Worm (Caenorhabditis elegans): ENCODE measurements around the gene srh-67.

The srh-67 gene

ce11 chrII:12480811-12481210 lies 27.9 kb upstream of the srh-67 start, which contains the start of gene arrd-9:
arrd-9 (minus strand) TSS chrII:12480911.
- TF ChIP-seq ztf-4 (tag; optimal IDR thresholded peaks at IDR 0.05) (no peak), lin-39 (tag; optimal IDR thresholded peaks at IDR 0.05) (no peak), sma-3 (GFP tag; optimal IDR thresholded peaks at IDR 0.05) (no peak), lin-11 (tag; optimal IDR thresholded peaks at IDR 0.05) (no peak), skn-1 (tag; optimal IDR thresholded peaks at IDR 0.05) (no peak), F13H6.1 (tag; optimal IDR thresholded peaks at IDR 0.05) (no peak), ceh-82 (tag; optimal IDR thresholded peaks at IDR 0.05) (no peak), Y55F3AM.14 (GFP tag; optimal IDR thresholded peaks at IDR 0.05) (no peak), aly-2 (tag; optimal IDR thresholded peaks at IDR 0.05) (no peak), ztf-1 (GFP tag; conservative IDR thresholded peaks at IDR 0.05) (no peak), sma-9 (GFP tag; optimal IDR thresholded peaks at IDR 0.05) (no peak), sma-9 (tag; optimal IDR thresholded peaks at IDR 0.05) (no peak)

ce11 chrII:12481645-12482044 lies 27.1 kb upstream of the srh-67 start:
- TF ChIP-seq ceh-16 (tag; optimal IDR thresholded peaks at IDR 0.05), result no peak
- no peak for TF ChIP-seq alr-1 (tag; optimal IDR thresholded peaks at IDR 0.05)
- no peak for TF ChIP-seq blmp-1 (tag; optimal IDR thresholded peaks at IDR 0.05; ENCODE audit: insufficient read depth)
- no peak for TF ChIP-seq lin-13 (GFP tag; optimal IDR thresholded peaks at IDR 0.05)
- TF ChIP-seq F13H6.1 (tag; optimal IDR thresholded peaks at IDR 0.05), result no peak
- no peak for TF ChIP-seq egl-27 (tag; optimal IDR thresholded peaks at IDR 0.05)
- TF ChIP-seq peb-1 (tag; optimal IDR thresholded peaks at IDR 0.05), result no peak
- TF ChIP-seq sem-4 (tag; optimal IDR thresholded peaks at IDR 0.05), result no peak
- no peak for TF ChIP-seq C34F6.9 (tag; optimal IDR thresholded peaks at IDR 0.05)
- no peak for TF ChIP-seq snpc-4 (tag; optimal IDR thresholded peaks at IDR 0.05)
- no peak for TF ChIP-seq unc-62 (GFP tag; optimal IDR thresholded peaks at IDR 0.05)
- no peak for TF ChIP-seq skn-1 (tag; optimal IDR thresholded peaks at IDR 0.05)
- TF ChIP-seq sma-3 (GFP tag; optimal IDR thresholded peaks at IDR 0.05), result no peak
- TF ChIP-seq nhr-129 (tag; optimal IDR thresholded peaks at IDR 0.05), result no peak
- TF ChIP-seq gmeb-1 (tag; optimal IDR thresholded peaks at IDR 0.05), result no peak

ce11 chrII:12482622-12483021 lies 26.1 kb upstream of the srh-67 start, which contains the start of gene fbxb-102:
fbxb-102 (plus strand) TSS chrII:12482922.
- TF ChIP-seq nhr-23 (tag; optimal IDR thresholded peaks at IDR 0.05), result no peak
- no peak for TF ChIP-seq nhr-77 (tag; optimal IDR thresholded peaks at IDR 0.05)
- no peak for TF ChIP-seq unc-62 (GFP tag; optimal IDR thresholded peaks at IDR 0.05)
- TF ChIP-seq Y55F3AM.14 (GFP tag; optimal IDR thresholded peaks at IDR 0.05), result no peak
- TF ChIP-seq nhr-11 (tag; optimal IDR thresholded peaks at IDR 0.05), result no peak
- no peak for TF ChIP-seq lin-13 (GFP tag; optimal IDR thresholded peaks at IDR 0.05)
- TF ChIP-seq ama-1 (optimal IDR thresholded peaks at IDR 0.05), result no peak
- no peak for TF ChIP-seq lin-11 (tag; optimal IDR thresholded peaks at IDR 0.05)
- no peak for TF ChIP-seq zag-1 (tag; optimal IDR thresholded peaks at IDR 0.05)
- no peak for TF ChIP-seq nhr-129 (tag; optimal IDR thresholded peaks at IDR 0.05)
- TF ChIP-seq crh-2 (tag; optimal IDR thresholded peaks at IDR 0.05), result no peak
- no peak for TF ChIP-seq gmeb-1 (tag; optimal IDR thresholded peaks at IDR 0.05)
- no peak for TF ChIP-seq ceh-16 (tag; optimal IDR thresholded peaks at IDR 0.05)
- TF ChIP-seq sem-4 (tag; optimal IDR thresholded peaks at IDR 0.05), result no peak
- TF ChIP-seq ztf-4 (tag; optimal IDR thresholded peaks at IDR 0.05), result no peak
- TF ChIP-seq F13H6.1 (tag; optimal IDR thresholded peaks at IDR 0.05), result no peak
- no peak for TF ChIP-seq mab-5 (tag; optimal IDR thresholded peaks at IDR 0.05)
- no peak for TF ChIP-seq alr-1 (tag; optimal IDR thresholded peaks at IDR 0.05)
- no peak for TF ChIP-seq nhr-10 (tag; optimal IDR thresholded peaks at IDR 0.05)
- no peak for TF ChIP-seq sma-3 (GFP tag; optimal IDR thresholded peaks at IDR 0.05)

ce11 chrII:12485060-12485459 lies 23.7 kb upstream of the srh-67 start, which contains the start of gene F15A4.10:
F15A4.10 (minus strand) TSS chrII:12485160.
- TF ChIP-seq Y55F3AM.14 (GFP tag; optimal IDR thresholded peaks at IDR 0.05) (no peak), unc-62 (GFP tag; optimal IDR thresholded peaks at IDR 0.05) (no peak), nhr-10 (tag; optimal IDR thresholded peaks at IDR 0.05) (no peak), R02D3.7 (tag; optimal IDR thresholded peaks at IDR 0.05) (no peak), dmd-4 (tag; optimal IDR thresholded peaks at IDR 0.05) (no peak), egl-27 (tag; optimal IDR thresholded peaks at IDR 0.05) (no peak), ztf-11 (tag; optimal IDR thresholded peaks at IDR 0.05) (no peak), nhr-25 (tag; optimal IDR thresholded peaks at IDR 0.05) (no peak), nhr-129 (tag; optimal IDR thresholded peaks at IDR 0.05) (no peak), lin-13 (GFP tag; optimal IDR thresholded peaks at IDR 0.05) (no peak), nhr-21 (tag; optimal IDR thresholded peaks at IDR 0.05) (no peak), skn-1 (tag; optimal IDR thresholded peaks at IDR 0.05) (no peak), fos-1 (tag; optimal IDR thresholded peaks at IDR 0.05) (no peak), mbf-1 (tag; optimal IDR thresholded peaks at IDR 0.05) (no peak), nhr-12 (tag; optimal IDR thresholded peaks at IDR 0.05) (no peak)
